Fruit fly (Drosophila melanogaster) whole organism: ENCODE results near the gene Taf8.

Source experiments
- pan ChIP-seq: fragments of >200 bp; optimal IDR thresholded peaks from 2 replicates; lab custom pipeline; 2017
- psq ChIP-seq: fragments of >200 bp; optimal IDR thresholded peaks from 2 replicates; lab custom pipeline; 2017
- usp ChIP-seq: fragments of >200 bp; optimal IDR thresholded peaks from 2 replicates; lab custom pipeline; 2017; ENCODE audit warnings: missing biosample characterization, missing genetic modification characterization, mixed read lengths

DNA sequence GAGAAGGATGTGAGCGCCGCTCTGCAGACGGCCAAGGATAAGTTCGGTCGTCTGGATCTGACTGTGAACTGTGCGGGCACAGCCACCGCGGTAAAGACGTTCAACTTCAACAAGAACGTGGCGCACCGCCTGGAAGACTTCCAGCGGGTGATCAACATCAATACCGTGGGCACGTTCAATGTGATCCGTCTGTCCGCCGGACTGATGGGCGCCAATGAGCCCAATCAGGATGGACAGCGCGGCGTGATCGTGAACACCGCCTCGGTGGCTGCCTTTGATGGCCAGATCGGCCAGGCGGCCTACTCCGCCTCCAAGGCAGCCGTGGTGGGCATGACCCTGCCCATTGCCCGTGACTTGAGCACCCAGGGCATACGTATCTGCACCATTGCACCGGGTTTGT is 9.6 kb upstream of the Taf8 start:
- TF ChIP-seq pan (lab: Kevin White, UChicago) (no peak), psq (lab: Kevin White, UChicago) (no peak), usp (no peak)
